Fruit fly (Drosophila melanogaster): ENCODE results near the gene BOD1.
A peak's percentile ranks its signal among the peaks of the same experiment; 100 is the strongest.

The BOD1 gene

DNA sequence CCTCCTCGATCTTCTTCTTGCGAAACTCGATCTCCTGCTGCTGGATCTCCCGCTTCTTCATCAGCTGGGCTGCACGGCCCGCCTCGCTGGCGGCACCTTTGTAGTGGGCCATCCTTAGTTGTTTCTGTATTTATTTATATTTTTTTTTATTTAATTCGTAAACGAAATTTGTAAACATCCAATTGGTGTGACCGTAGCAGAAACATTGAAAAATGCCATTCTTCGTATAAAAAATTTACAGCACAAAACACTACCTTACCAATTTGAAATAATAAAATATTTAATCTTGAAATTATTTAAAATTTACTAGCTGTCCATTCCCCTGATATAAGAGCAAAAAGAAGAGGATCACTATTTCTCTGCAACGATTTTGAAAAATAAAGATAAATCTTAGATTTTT is 17.2 kb upstream of the BOD1 start, which contains the start of gene CG12259:
Gene CG12259, minus strand, starts transcription at position 207 of the 400 bp plus-strand sequence.
- no peak for TF ChIP-seq CG1620 (GFP tag; optimal IDR thresholded peaks at IDR 0.05)
- no peak for TF ChIP-seq Crg-1 (GFP tag; optimal IDR thresholded peaks at IDR 0.05)
- no peak for TF ChIP-seq tj (GFP tag; optimal IDR thresholded peaks at IDR 0.05)
- no peak for TF ChIP-seq CG5204 (GFP tag; optimal IDR thresholded peaks at IDR 0.05)
- no peak for TF ChIP-seq Hr96 (GFP tag; optimal IDR thresholded peaks at IDR 0.05)
- no peak for TF ChIP-seq bab1 (GFP tag; optimal IDR thresholded peaks at IDR 0.05)
- no peak for TF ChIP-seq Mnt (GFP tag; optimal IDR thresholded peaks at IDR 0.05)
- TF ChIP-seq CG11617 (GFP tag; optimal IDR thresholded peaks at IDR 0.05), result no peak
- no peak for TF ChIP-seq CG33017 (tag; optimal IDR thresholded peaks at IDR 0.05)
- TF ChIP-seq ovo (GFP tag; optimal IDR thresholded peaks at IDR 0.05), result no peak
- no peak for TF ChIP-seq toe (GFP tag; optimal IDR thresholded peaks at IDR 0.05)
- no peak for TF ChIP-seq Clk (GFP tag; optimal IDR thresholded peaks at IDR 0.05)
- TF ChIP-seq CG14711 (tag; optimal IDR thresholded peaks at IDR 0.05), result no peak
- TF ChIP-seq kay (GFP tag; ENCODE audit: borderline replicate concordance), result no peak
- no peak for TF ChIP-seq CG12768 (GFP tag; optimal IDR thresholded peaks at IDR 0.05)
- no peak for TF ChIP-seq cic (GFP tag; optimal IDR thresholded peaks at IDR 0.05)
- no peak for TF ChIP-seq pad (GFP tag; optimal IDR thresholded peaks at IDR 0.05)
- no peak for TF ChIP-seq CG7045 (GFP tag; optimal IDR thresholded peaks at IDR 0.05)
- no peak for TF ChIP-seq cnc (optimal IDR thresholded peaks at IDR 0.05)
- no peak for TF ChIP-seq CG7101 (tag; optimal IDR thresholded peaks at IDR 0.05)

DNA sequence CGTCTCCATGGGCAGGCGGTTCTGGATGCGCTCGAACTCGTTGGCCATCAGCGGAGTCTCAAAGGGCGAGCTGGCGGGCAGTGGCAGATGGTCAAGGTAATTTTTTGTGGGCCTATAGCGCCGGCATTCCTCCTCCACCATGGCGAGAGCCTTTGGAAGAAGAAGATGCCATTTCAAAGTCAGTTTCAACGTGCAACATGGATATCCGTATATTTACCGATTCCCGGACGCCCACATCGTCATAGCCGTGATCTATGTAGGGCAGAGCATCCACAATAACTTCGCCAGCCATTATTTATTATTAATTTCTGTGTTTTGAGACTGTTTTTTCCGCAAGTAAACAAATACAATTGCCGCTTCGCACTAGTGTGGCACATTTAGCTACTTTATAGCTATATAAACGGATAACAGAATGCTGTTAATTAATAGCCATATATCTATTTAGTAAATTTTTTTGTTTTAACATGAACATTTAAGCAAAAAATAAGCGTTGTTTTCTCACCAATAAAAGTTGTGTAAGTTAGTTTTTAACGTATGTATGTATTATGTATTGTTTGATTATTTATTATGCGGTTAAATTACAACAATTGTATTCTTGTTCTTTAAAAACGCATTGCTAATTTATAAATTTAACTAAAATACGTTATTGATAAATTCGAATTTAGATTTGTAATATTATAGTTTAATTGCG is 15.9 kb upstream of the BOD1 start, which contains the start of gene BCAS2:
Gene BCAS2, minus strand, starts transcription at position 375 of the 691 bp plus-strand sequence.
- TF ChIP-seq CG7101 (tag; optimal IDR thresholded peaks at IDR 0.05) (no peak), cic (GFP tag; optimal IDR thresholded peaks at IDR 0.05) (no peak), CG12768 (GFP tag; optimal IDR thresholded peaks at IDR 0.05) (no peak), toe (GFP tag; optimal IDR thresholded peaks at IDR 0.05) (no peak), CG14711 (tag; optimal IDR thresholded peaks at IDR 0.05) (no peak), kay (GFP tag; ENCODE audit: borderline replicate concordance) (no peak), cnc (optimal IDR thresholded peaks at IDR 0.05) (no peak), CG5204 (GFP tag; optimal IDR thresholded peaks at IDR 0.05) (no peak), pad (GFP tag; optimal IDR thresholded peaks at IDR 0.05) (no peak), CG33017 (tag; optimal IDR thresholded peaks at IDR 0.05) (no peak), CG1620 (GFP tag; optimal IDR thresholded peaks at IDR 0.05) (no peak), CG7045 (GFP tag; optimal IDR thresholded peaks at IDR 0.05) (no peak), tj (GFP tag; optimal IDR thresholded peaks at IDR 0.05) (no peak), ovo (GFP tag; optimal IDR thresholded peaks at IDR 0.05) (no peak)

DNA sequence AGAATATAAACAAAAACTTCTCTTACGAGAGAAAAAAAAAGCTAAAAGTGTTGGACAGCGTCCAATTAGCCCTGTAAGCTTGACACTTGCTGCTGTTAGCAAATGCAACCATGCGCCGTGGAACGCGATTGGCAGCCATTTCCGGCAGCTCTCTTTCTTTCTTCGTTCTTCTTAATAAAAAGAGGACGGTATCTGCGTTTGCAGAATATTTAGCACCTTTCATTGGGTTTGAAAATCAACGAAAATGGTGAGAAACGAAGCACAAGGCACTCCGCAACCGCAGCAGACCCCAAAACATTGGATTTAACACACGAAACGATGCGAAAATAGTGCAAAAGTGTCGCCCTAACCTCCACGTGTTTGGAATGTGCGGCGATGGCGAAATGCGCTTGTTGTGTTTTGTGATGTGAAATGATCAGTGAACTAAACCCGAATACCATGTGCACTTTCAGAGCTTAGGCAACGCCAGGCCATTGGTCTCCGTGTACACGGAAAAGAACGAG is 15.3 kb upstream of the BOD1 start, which contains the start of gene RpL4:
Gene RpL4, plus strand, starts transcription at position 149 of the 503 bp plus-strand sequence.
- peak; percentile 91 for TF ChIP-seq CG1620 (GFP tag; optimal IDR thresholded peaks at IDR 0.05)
- TF ChIP-seq Hr96 (GFP tag; optimal IDR thresholded peaks at IDR 0.05), result peak; percentile 91
- no peak for TF ChIP-seq kay (GFP tag; ENCODE audit: borderline replicate concordance)
- peak; percentile 59 for TF ChIP-seq CG14711 (tag; optimal IDR thresholded peaks at IDR 0.05)
- peak; percentile 82 for TF ChIP-seq toe (GFP tag; optimal IDR thresholded peaks at IDR 0.05)
- TF ChIP-seq CG33017 (tag; optimal IDR thresholded peaks at IDR 0.05), result peak; percentile 84
- TF ChIP-seq CG12768 (GFP tag; optimal IDR thresholded peaks at IDR 0.05), result peak; percentile 85
- peak; percentile 64 for TF ChIP-seq bab1 (GFP tag; optimal IDR thresholded peaks at IDR 0.05)
- TF ChIP-seq CG11617 (GFP tag; optimal IDR thresholded peaks at IDR 0.05), result peak; percentile 95
- peak; percentile 92 for TF ChIP-seq CG7101 (tag; optimal IDR thresholded peaks at IDR 0.05)
- peak; percentile 92 for TF ChIP-seq Crg-1 (GFP tag; optimal IDR thresholded peaks at IDR 0.05)
- peak; percentile 72 for TF ChIP-seq cic (GFP tag; optimal IDR thresholded peaks at IDR 0.05)
- TF ChIP-seq cnc (optimal IDR thresholded peaks at IDR 0.05), result no peak
- TF ChIP-seq tj (GFP tag; optimal IDR thresholded peaks at IDR 0.05), result peak; percentile 80
- peak; percentile 93 for TF ChIP-seq Mnt (GFP tag; optimal IDR thresholded peaks at IDR 0.05)
- TF ChIP-seq Clk (GFP tag; optimal IDR thresholded peaks at IDR 0.05), result peak; percentile 46
- TF ChIP-seq CG5204 (GFP tag; optimal IDR thresholded peaks at IDR 0.05), result peak; percentile 84
- peak; percentile 75 for TF ChIP-seq pad (GFP tag; optimal IDR thresholded peaks at IDR 0.05)
- TF ChIP-seq ovo (GFP tag; optimal IDR thresholded peaks at IDR 0.05), result peak; percentile 83
- TF ChIP-seq CG7045 (GFP tag; optimal IDR thresholded peaks at IDR 0.05), result peak; percentile 89

DNA sequence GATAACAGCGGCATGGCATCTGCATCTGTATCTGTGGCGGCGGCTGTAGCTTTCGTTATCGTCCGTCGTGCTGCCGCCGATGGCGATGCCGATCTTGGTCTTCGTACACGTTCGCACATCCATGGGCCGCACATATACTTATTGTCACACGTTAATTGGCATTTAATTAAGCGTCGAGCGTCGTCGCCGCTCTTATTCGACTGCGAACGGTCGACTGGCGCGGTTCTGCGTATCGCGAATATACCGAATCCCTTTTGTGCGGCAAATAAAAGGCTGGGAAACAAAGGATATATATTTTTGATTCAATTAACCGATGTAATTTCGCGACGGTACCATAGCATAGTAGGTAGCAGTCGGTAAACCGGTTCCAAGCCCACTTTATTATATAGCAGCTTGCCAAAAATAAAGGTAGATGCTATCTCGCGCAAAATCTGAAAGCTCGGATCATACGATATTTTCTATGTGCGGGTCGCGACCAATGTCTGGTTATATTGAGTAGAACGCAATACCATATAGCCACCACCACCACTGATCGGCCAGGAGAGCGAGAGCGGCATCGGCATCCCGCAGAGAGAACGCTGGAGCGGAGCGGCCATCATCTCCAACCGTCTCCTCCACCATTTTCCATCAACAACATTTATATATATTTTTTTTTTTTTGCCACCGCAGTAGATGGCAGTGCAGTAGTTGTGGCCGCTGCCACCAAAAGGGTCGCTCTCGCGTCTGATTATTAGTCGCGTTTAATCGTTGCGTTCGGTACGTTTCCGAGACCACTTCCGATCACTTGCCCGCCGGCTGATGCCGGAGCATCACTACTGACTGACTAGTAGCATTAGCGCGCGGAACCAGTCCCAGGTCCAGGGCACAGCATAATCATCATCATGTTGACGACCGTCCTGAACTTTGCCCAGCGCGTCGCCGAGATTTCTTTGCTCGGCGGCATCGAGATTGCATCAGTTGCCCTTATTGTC is 12.8 kb upstream of the BOD1 start, which contains the start of gene mino:
Gene mino, plus strand, starts transcription at position 192 of the 971 bp plus-strand sequence.
- TF ChIP-seq tj (GFP tag; optimal IDR thresholded peaks at IDR 0.05) (peak; percentile 16), kay (GFP tag; ENCODE audit: borderline replicate concordance) (peak; percentile 87), CG14711 (tag; optimal IDR thresholded peaks at IDR 0.05) (peak; percentile 33), CG5204 (GFP tag; optimal IDR thresholded peaks at IDR 0.05) (peak; percentile 48), ovo (GFP tag; optimal IDR thresholded peaks at IDR 0.05) (no peak), CG7101 (tag; optimal IDR thresholded peaks at IDR 0.05) (no peak), cic (GFP tag; optimal IDR thresholded peaks at IDR 0.05) (peak; percentile 73), CG1620 (GFP tag; optimal IDR thresholded peaks at IDR 0.05) (no peak), cnc (optimal IDR thresholded peaks at IDR 0.05) (no peak), CG11617 (GFP tag; optimal IDR thresholded peaks at IDR 0.05) (peak; percentile 61), Crg-1 (GFP tag; optimal IDR thresholded peaks at IDR 0.05) (peak; percentile 40), CG7045 (GFP tag; optimal IDR thresholded peaks at IDR 0.05) (peak; percentile 14), CG33017 (tag; optimal IDR thresholded peaks at IDR 0.05) (no peak), Clk (GFP tag; optimal IDR thresholded peaks at IDR 0.05) (peak; percentile 43), Mnt (GFP tag; optimal IDR thresholded peaks at IDR 0.05) (peak; percentile 75), Hr96 (GFP tag; optimal IDR thresholded peaks at IDR 0.05) (peak; percentile 11), pad (GFP tag; optimal IDR thresholded peaks at IDR 0.05) (peak; percentile 23), bab1 (GFP tag; optimal IDR thresholded peaks at IDR 0.05) (peak; percentile 45), CG12768 (GFP tag; optimal IDR thresholded peaks at IDR 0.05) (peak; percentile 45), toe (GFP tag; optimal IDR thresholded peaks at IDR 0.05) (peak; percentile 76)
